Worm (Caenorhabditis elegans): ENCODE results near the gene C02B8.7.
A peak's percentile ranks its signal among the peaks of the same experiment; 100 is the strongest.

Gene C02B8.7

ce11 chrX:8089266-8089909, 48.3 kb downstream of the C02B8.7 start:
- TF ChIP-seq mab-5 (tag; optimal IDR thresholded peaks at IDR 0.05) (no peak), nhr-25 (tag; optimal IDR thresholded peaks at IDR 0.05) (peak; percentile 51), unc-39 (tag; optimal IDR thresholded peaks at IDR 0.05) (no peak), nhr-10 (tag; optimal IDR thresholded peaks at IDR 0.05) (no peak), sma-9 (GFP tag; optimal IDR thresholded peaks at IDR 0.05) (peak; percentile 28), sma-9 (tag; optimal IDR thresholded peaks at IDR 0.05) (no peak), unc-62 (GFP tag; optimal IDR thresholded peaks at IDR 0.05) (no peak), fos-1 (tag; optimal IDR thresholded peaks at IDR 0.05) (peak; percentile 56), blmp-1 (tag; optimal IDR thresholded peaks at IDR 0.05; ENCODE audit: insufficient read depth) (peak; percentile 37), nhr-12 (tag; optimal IDR thresholded peaks at IDR 0.05) (no peak), sma-3 (GFP tag; optimal IDR thresholded peaks at IDR 0.05) (peak; percentile 37)

- TF ChIP-seq ztf-4 (tag; optimal IDR thresholded peaks at IDR 0.05): no peak
- TF ChIP-seq alr-1 (tag; optimal IDR thresholded peaks at IDR 0.05): no peak
- TF ChIP-seq fos-1 (tag; optimal IDR thresholded peaks at IDR 0.05): no peak
- TF ChIP-seq snpc-4 (tag; optimal IDR thresholded peaks at IDR 0.05): no peak
Measured at ce11 chrX:8088474-8088873, 49.2 kb downstream of the C02B8.7 start, which contains the start of gene vem-1. TSS of gene vem-1 (minus strand) at chrX:8088574.

Data from whole organism, L2 larva.